Worm (Caenorhabditis elegans) whole organism, young adult: ENCODE results near the gene ascc-1.

Experiments
- B0035.1 ChIP-seq: sonication (generic microtip); optimal IDR thresholded peaks from 2 replicates; lab custom pipeline; 2016; ENCODE audit warnings: missing genetic modification characterization, mild to moderate bottlenecking, missing compliant biosample characterization, missing genotype, missing genetic modification reagents
- D2030.7 ChIP-seq: fragments of 200-800 bp; sonication (Bioruptor generic); IDR thresholded peaks from 2 replicates; pipeline ENCODE4 v1.3.6; 2022; ENCODE audit warnings: missing genetic modification reagents, missing genetic modification characterization, missing compliant biosample characterization
- F10E7.11 ChIP-seq: sonication (generic microtip); optimal IDR thresholded peaks from 2 replicates; lab custom pipeline; 2017; ENCODE audit warnings: mild to moderate bottlenecking, missing genetic modification characterization, moderate library complexity, missing compliant biosample characterization
- F23B12.7 ChIP-seq: sonication (generic microtip); optimal IDR thresholded peaks from 2 replicates; lab custom pipeline; 2017; ENCODE audit warnings: missing genetic modification characterization, mild to moderate bottlenecking, missing compliant biosample characterization, antibody characterized with exemption, moderate library complexity; ENCODE audit not compliant: insufficient read depth
- K11D2.4 ChIP-seq: fragments of 200-800 bp; sonication (Bioruptor generic); IDR thresholded peaks from 2 replicates; pipeline ENCODE4 v1.3.6; 2022; ENCODE audit warnings: missing genetic modification reagents, missing genetic modification characterization, missing compliant biosample characterization
- K12H6.12 ChIP-seq: fragments of 200-800 bp; sonication (Bioruptor generic); optimal IDR thresholded peaks from 2 replicates; lab custom pipeline; 2018; ENCODE audit warnings: mild to moderate bottlenecking, missing genetic modification characterization, missing compliant biosample characterization
- T26A5.8 ChIP-seq: sonication (generic microtip); optimal IDR thresholded peaks from 2 replicates; lab custom pipeline; 2016; ENCODE audit warnings: missing genetic modification characterization, missing compliant biosample characterization
- akir-1 ChIP-seq: fragments of 200-800 bp; sonication (Bioruptor generic); optimal IDR thresholded peaks from 2 replicates; lab custom pipeline; 2018; ENCODE audit warnings: mild to moderate bottlenecking, missing genetic modification characterization, moderate library complexity, missing compliant biosample characterization
- ama-1 ChIP-seq, 3 experiments: fragments of 150-350 bp in 1 of 3; sonication (generic microtip) in 2 of 3; optimal IDR thresholded peaks; 2 replicates each; lab custom pipeline; 2014 to 2018; ENCODE audit warnings: missing biosample characterization in 2 of 3, missing genetic modification characterization in 2 of 3, missing genetic modification reagents in 2 of 3
- aptf-3 ChIP-seq: fragments of 200-800 bp; sonication (Bioruptor generic); IDR thresholded peaks from 2 replicates; pipeline ENCODE4 v1.3.6; 2022; ENCODE audit warnings: missing genetic modification characterization, missing compliant biosample characterization
- attf-5 ChIP-seq: fragments of 200-800 bp; sonication (Bioruptor generic); optimal IDR thresholded peaks from 2 replicates; lab custom pipeline; 2018; ENCODE audit warnings: mild to moderate bottlenecking, missing genetic modification characterization, missing compliant biosample characterization
- attf-6 ChIP-seq: fragments of 200-800 bp; sonication (Bioruptor generic); IDR thresholded peaks from 2 replicates; pipeline ENCODE4 v1.3.6; 2022; ENCODE audit warnings: missing genetic modification reagents, missing genetic modification characterization, missing compliant biosample characterization
- cebp-1 ChIP-seq, 2 experiments: fragments of 200-800 bp in 1 of 2; sonication (Bioruptor generic) in 1 of 2; sonication (generic microtip) in 1 of 2; IDR thresholded peaks in 1 of 2; optimal IDR thresholded peaks in 1 of 2; 2 replicates each; pipeline versions ENCODE4 v1.3.6 to Lab custom; 2017 to 2022; ENCODE audit warnings: missing compliant biosample characterization in 2 of 2, missing genetic modification characterization in 2 of 2, mild to moderate bottlenecking in 1 of 2, missing genetic modification reagents in 1 of 2, moderate library complexity in 1 of 2
- ceh-79 ChIP-seq: sonication (generic microtip); optimal IDR thresholded peaks from 2 replicates; lab custom pipeline; 2017; ENCODE audit warnings: mild to moderate bottlenecking, missing genetic modification characterization, missing compliant biosample characterization
- dox-1 ChIP-seq: fragments of 200-800 bp; sonication (Bioruptor generic); IDR thresholded peaks from 2 replicates; pipeline ENCODE4 v1.3.6; 2022; ENCODE audit warnings: missing genetic modification reagents, missing genetic modification characterization, missing compliant biosample characterization
- dpff-1 ChIP-seq: sonication (generic microtip); optimal IDR thresholded peaks from 2 replicates; lab custom pipeline; 2017; ENCODE audit warnings: mild to moderate bottlenecking, missing genetic modification characterization, missing compliant biosample characterization
- ets-4 ChIP-seq: fragments of 200-800 bp; sonication (Bioruptor generic); optimal IDR thresholded peaks from 2 replicates; lab custom pipeline; 2018; ENCODE audit warnings: mild to moderate bottlenecking, missing genetic modification characterization, missing compliant biosample characterization
- hlh-12 ChIP-seq: sonication (generic microtip); optimal IDR thresholded peaks from 2 replicates; lab custom pipeline; 2016; ENCODE audit warnings: missing genetic modification characterization, missing compliant biosample characterization
- hsf-1 ChIP-seq: fragments of 200-800 bp; sonication (Bioruptor generic); IDR thresholded peaks from 2 replicates; pipeline ENCODE4 v1.3.6; 2022; ENCODE audit warnings: missing genetic modification reagents, missing genetic modification characterization, missing compliant biosample characterization
- lag-1 ChIP-seq: fragments of 200-800 bp; sonication (Bioruptor generic); IDR thresholded peaks from 2 replicates; pipeline ENCODE4 v1.3.6; 2022; ENCODE audit warnings: missing genetic modification reagents, missing genetic modification characterization, missing compliant biosample characterization
- let-526 ChIP-seq: fragments of 200-800 bp; sonication (Bioruptor generic); IDR thresholded peaks from 2 replicates; pipeline ENCODE4 v1.3.6; 2022; ENCODE audit warnings: missing genetic modification reagents, missing genetic modification characterization, missing compliant biosample characterization
- lin-35 ChIP-seq, 3 experiments: fragments of 150-350 bp in 2 of 3; sonication (generic microtip) in 1 of 3; optimal IDR thresholded peaks; 2 replicates each; lab custom pipeline; 2014 to 2018; ENCODE audit warnings: missing biosample characterization in 3 of 3, missing genetic modification characterization in 3 of 3, missing genetic modification reagents in 3 of 3
- lin-40 ChIP-seq: sonication (generic microtip); optimal IDR thresholded peaks from 2 replicates; lab custom pipeline; 2016; ENCODE audit warnings: missing genetic modification characterization, mild to moderate bottlenecking, missing compliant biosample characterization, missing genotype, missing genetic modification reagents
- lin-54 ChIP-seq: fragments of 200-800 bp; sonication (Bioruptor generic); optimal IDR thresholded peaks from 2 replicates; lab custom pipeline; 2018; ENCODE audit warnings: mild to moderate bottlenecking, missing genetic modification characterization, missing compliant biosample characterization
- madf-10 ChIP-seq: sonication (generic microtip); optimal IDR thresholded peaks from 2 replicates; lab custom pipeline; 2016; ENCODE audit warnings: mild to moderate bottlenecking, missing genetic modification characterization, missing compliant biosample characterization
- madf-3 ChIP-seq: fragments of 200-800 bp; sonication (Bioruptor generic); IDR thresholded peaks from 2 replicates; pipeline ENCODE4 v1.3.6; 2022; ENCODE audit warnings: missing genetic modification reagents, missing genetic modification characterization, missing compliant biosample characterization
- madf-6 ChIP-seq: fragments of 200-800 bp; sonication (Bioruptor generic); IDR thresholded peaks from 2 replicates; pipeline ENCODE4 v1.3.6; 2022; ENCODE audit warnings: missing genetic modification reagents, missing genetic modification characterization, missing compliant biosample characterization
- mes-4 ChIP-seq: sonication (generic microtip); optimal IDR thresholded peaks from 2 replicates; lab custom pipeline; 2016; ENCODE audit warnings: missing genotype, missing genetic modification characterization, missing compliant biosample characterization
- mxl-1 ChIP-seq: sonication (generic microtip); optimal IDR thresholded peaks from 2 replicates; lab custom pipeline; 2016; ENCODE audit warnings: missing genetic modification characterization, missing compliant biosample characterization
- nfya-1 ChIP-seq: sonication (generic microtip); optimal IDR thresholded peaks from 2 replicates; lab custom pipeline; 2017; ENCODE audit warnings: antibody characterized with exemption, missing compliant biosample characterization, missing genetic modification characterization, borderline replicate concordance; ENCODE audit not compliant: insufficient read depth
- nhr-120 ChIP-seq: fragments of 200-800 bp; sonication (Bioruptor generic); IDR thresholded peaks from 2 replicates; pipeline ENCODE4 v1.3.6; 2022; ENCODE audit warnings: missing genetic modification characterization, missing compliant biosample characterization
- nhr-179 ChIP-seq: sonication (generic microtip); optimal IDR thresholded peaks from 2 replicates; lab custom pipeline; 2016; ENCODE audit warnings: mild to moderate bottlenecking, missing genetic modification characterization, missing compliant biosample characterization
- nhr-27 ChIP-seq: fragments of 200-800 bp; sonication (Bioruptor generic); optimal IDR thresholded peaks from 2 replicates; lab custom pipeline; 2018; ENCODE audit warnings: mild to moderate bottlenecking, missing genetic modification characterization, moderate library complexity, missing compliant biosample characterization
- nhr-80 ChIP-seq: sonication (generic microtip); optimal IDR thresholded peaks from 2 replicates; lab custom pipeline; 2016; ENCODE audit warnings: missing genetic modification characterization, missing compliant biosample characterization
- nhr-90 ChIP-seq: sonication (generic microtip); optimal IDR thresholded peaks from 2 replicates; lab custom pipeline; 2016; ENCODE audit warnings: missing genotype, mild to moderate bottlenecking, missing genetic modification characterization, missing compliant biosample characterization
- pbrm-1 ChIP-seq: fragments of 200-800 bp; sonication (Bioruptor generic); IDR thresholded peaks from 2 replicates; pipeline ENCODE4 v1.3.6; 2022; ENCODE audit warnings: missing genetic modification reagents, missing genetic modification characterization, missing compliant biosample characterization
- pha-4 ChIP-seq: fragments of 150-350 bp; sonication (generic microtip); optimal IDR thresholded peaks from 2 replicates; lab custom pipeline; 2014; ENCODE audit warnings: missing biosample characterization, missing genetic modification reagents, missing genetic modification characterization
- repo-1 ChIP-seq: sonication (generic microtip); optimal IDR thresholded peaks from 2 replicates; lab custom pipeline; 2017; ENCODE audit warnings: mild to moderate bottlenecking, missing genetic modification characterization, missing compliant biosample characterization
- sea-2 ChIP-seq: fragments of 200-800 bp; sonication (Bioruptor generic); IDR thresholded peaks from 2 replicates; pipeline ENCODE4 v1.3.6; 2022; ENCODE audit warnings: missing genetic modification characterization, missing compliant biosample characterization
- tbx-9 ChIP-seq: sonication (generic microtip); optimal IDR thresholded peaks from 2 replicates; lab custom pipeline; 2016; ENCODE audit warnings: borderline replicate concordance, missing genetic modification characterization, inconsistent platforms, missing compliant biosample characterization
- unc-62 ChIP-seq: fragments of 150-350 bp; optimal IDR thresholded peaks from 2 replicates; lab custom pipeline; 2014; ENCODE audit warnings: missing biosample characterization, missing genetic modification reagents, missing genetic modification characterization
- xnd-1 ChIP-seq: sonication (generic microtip); optimal IDR thresholded peaks from 2 replicates; lab custom pipeline; 2016; ENCODE audit warnings: missing genotype, missing genetic modification reagents, missing genetic modification characterization, missing compliant biosample characterization
- ztf-25 ChIP-seq: fragments of 200-800 bp; sonication (Bioruptor generic); IDR thresholded peaks from 2 replicates; pipeline ENCODE4 v1.3.6; 2022; ENCODE audit warnings: missing genetic modification reagents, missing genetic modification characterization, missing compliant biosample characterization
- ztf-26 ChIP-seq: sonication (generic microtip); optimal IDR thresholded peaks from 2 replicates; lab custom pipeline; 2017; ENCODE audit warnings: missing genetic modification characterization, missing compliant biosample characterization
- ztf-6 ChIP-seq: fragments of 200-800 bp; sonication (Bioruptor generic); IDR thresholded peaks from 2 replicates; pipeline ENCODE4 v1.3.6; 2022; ENCODE audit warnings: missing genetic modification reagents, missing genetic modification characterization, missing compliant biosample characterization

The ascc-1 gene

DNA sequence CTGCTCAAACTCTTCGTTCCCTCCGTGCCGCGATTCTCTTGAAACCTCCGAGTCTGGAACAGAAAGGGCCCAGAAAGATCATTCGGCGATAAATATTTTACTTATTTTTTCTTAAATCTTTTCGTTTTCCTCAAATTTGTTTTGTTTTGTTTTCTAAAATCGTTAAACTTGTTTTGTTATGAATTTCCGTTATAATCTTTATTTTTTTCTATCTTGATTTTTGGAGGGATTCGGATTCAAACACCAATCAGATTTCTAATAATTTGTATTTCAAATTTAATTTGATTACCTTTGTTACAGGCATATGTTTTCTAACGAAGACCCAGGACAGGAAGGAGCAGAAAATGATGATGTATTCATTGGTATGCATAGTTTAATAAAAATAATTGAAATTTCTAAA lies 10.2 kb upstream of the ascc-1 start, which contains the start of gene C23H3.5:
Gene C23H3.5 (plus strand): TSS at position 301 of the 400 bp plus-strand sequence.
- TF ChIP-seq nfya-1 (no peak), madf-3 (no peak), hsf-1 (GFP tag; lab: Robert Waterston, UW) (no peak), D2030.7 (GFP tag; lab: Robert Waterston, UW) (no peak), lin-35 (GFP tag; optimal IDR thresholded peaks at IDR 0.05; lab: Kevin White, UChicago) (no peak), ama-1 (optimal IDR thresholded peaks at IDR 0.05; lab: Kevin White, UChicago) (no peak), ama-1 (GFP tag; optimal IDR thresholded peaks at IDR 0.05; lab: Kevin White, UChicago) (no peak), attf-6 (GFP tag; lab: Robert Waterston, UW) (no peak), T26A5.8 (tag; lab: Kevin White, UChicago) (no peak), F23B12.7 (tag; lab: Kevin White, UChicago) (no peak), K11D2.4 (GFP tag; lab: Robert Waterston, UW) (no peak), pbrm-1 (GFP tag; lab: Robert Waterston, UW) (no peak), mes-4 (no peak)
- TF ChIP-seq, all 124 proteins: peak for 0

ce11 chrII:50862-51261 lies 6.6 kb upstream of the ascc-1 start:
- TF ChIP-seq let-526 (GFP tag; lab: Robert Waterston, UW), result no peak
- TF ChIP-seq ama-1 (optimal IDR thresholded peaks at IDR 0.05; lab: Kevin White, UChicago), result no peak
- no peak for TF ChIP-seq ama-1 (GFP tag; optimal IDR thresholded peaks at IDR 0.05; lab: Kevin White, UChicago)
- TF ChIP-seq ets-4, result no peak
- TF ChIP-seq F23B12.7 (tag; lab: Kevin White, UChicago), result no peak
- no peak for TF ChIP-seq ztf-26 (tag; lab: Kevin White, UChicago)
- no peak for TF ChIP-seq dpff-1 (tag; lab: Kevin White, UChicago)
- TF ChIP-seq nhr-179, result no peak
- no peak for TF ChIP-seq F10E7.11 (tag; lab: Kevin White, UChicago)
- no peak for TF ChIP-seq nfya-1
- TF ChIP-seq attf-5 (GFP tag; lab: Kevin White, UChicago), result peak; percentile 32
- no peak for TF ChIP-seq cebp-1 (GFP tag; IDR thresholded peaks at IDR 0.05; lab: Robert Waterston, UW)
- TF ChIP-seq cebp-1 (tag; optimal IDR thresholded peaks at IDR 0.05; lab: Kevin White, UChicago), result no peak
- no peak for TF ChIP-seq lin-40 (tag; lab: Kevin White, UChicago)
- no peak for TF ChIP-seq madf-10 (tag; lab: Kevin White, UChicago)
- TF ChIP-seq ztf-6 (GFP tag; lab: Robert Waterston, UW), result no peak
- peak; percentile 35 for TF ChIP-seq nhr-80 (tag; lab: Kevin White, UChicago)

DNA sequence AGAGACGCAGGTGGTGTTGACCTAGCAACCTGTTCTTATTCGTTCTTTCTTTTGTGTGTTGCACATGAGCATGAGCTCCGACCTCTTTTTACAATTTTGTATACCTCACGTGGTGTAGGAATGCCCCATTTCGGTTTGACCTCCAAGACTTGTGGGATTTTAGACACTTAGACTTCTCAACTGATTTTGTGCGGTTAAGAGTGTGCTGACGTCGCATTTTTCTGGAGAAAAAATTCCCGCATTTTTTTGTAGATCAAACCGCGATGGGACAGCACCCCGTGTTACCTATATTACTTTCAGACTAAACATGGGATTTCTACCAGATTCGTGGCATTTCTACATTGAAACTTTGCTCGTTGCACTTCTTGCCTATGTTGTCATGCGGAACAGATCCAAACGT lies 6.1 kb upstream of the ascc-1 start, which contains the start of gene sptl-1:
Gene sptl-1 (plus strand): TSS at position 301 of the 400 bp plus-strand sequence.
- no peak for TF ChIP-seq pha-4 (tag; lab: Kevin White, UChicago)
- TF ChIP-seq sea-2, result no peak
- no peak for TF ChIP-seq B0035.1
- no peak for TF ChIP-seq lag-1
- TF ChIP-seq ztf-6 (GFP tag; lab: Robert Waterston, UW), result no peak
- TF ChIP-seq madf-6 (GFP tag; lab: Robert Waterston, UW), result 0 out of 2 replicates have a peak, but pooled peaks have one; percentile 23
- no peak for TF ChIP-seq mxl-1 (tag; lab: Kevin White, UChicago)

DNA sequence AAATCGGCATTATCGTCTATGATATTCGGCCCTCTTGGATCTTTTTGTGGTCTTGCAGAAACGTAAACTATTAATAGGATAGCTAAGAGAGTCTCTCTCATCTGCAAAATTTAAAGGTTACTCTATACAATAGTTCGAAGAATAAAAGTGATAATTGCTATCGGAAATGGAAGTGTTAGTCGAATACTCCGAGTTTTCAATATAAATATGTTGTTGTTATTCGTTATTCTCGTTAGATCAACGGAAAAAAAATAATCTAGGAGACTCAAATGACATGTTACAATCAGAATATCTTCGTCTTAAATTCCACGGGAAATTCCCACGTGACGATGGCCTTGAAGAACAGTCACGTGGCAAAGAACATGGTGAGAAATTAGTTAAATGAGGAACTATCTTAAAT lies 2.3 kb upstream of the ascc-1 start, which contains the start of gene tre-5:
Gene tre-5 (minus strand): TSS at position 101 of the 400 bp plus-strand sequence.
- TF ChIP-seq nhr-90 (tag; lab: Kevin White, UChicago) (no peak), aptf-3 (GFP tag; lab: Robert Waterston, UW) (no peak), xnd-1 (tag; lab: Kevin White, UChicago) (no peak), akir-1 (GFP tag; lab: Kevin White, UChicago) (no peak), ceh-79 (no peak), nhr-27 (tag; lab: Kevin White, UChicago) (no peak), hlh-12 (no peak), dox-1 (GFP tag; lab: Robert Waterston, UW) (no peak), unc-62 (no peak), nhr-120 (GFP tag; lab: Robert Waterston, UW) (no peak), K12H6.12 (tag; lab: Kevin White, UChicago) (no peak), tbx-9 (tag; lab: Kevin White, UChicago) (no peak), repo-1 (no peak), lin-54 (GFP tag; lab: Kevin White, UChicago) (no peak), ztf-25 (GFP tag; lab: Robert Waterston, UW) (no peak)
